Fruit fly (Drosophila melanogaster) whole organism, pupa: Measurements from ENCODE around the gene Prosalpha3T.

ENCODE experiments used
- CG14655 ChIP-seq: fragments of 200-800 bp; sonication (Bioruptor generic); optimal IDR thresholded peaks from 3 replicates; lab custom pipeline; 2017; ENCODE audit warnings: mild to moderate bottlenecking, missing biosample characterization, missing genetic modification reagents, missing genetic modification characterization
- CG9948 ChIP-seq: fragments of 200-800 bp; sonication (Bioruptor generic); optimal IDR thresholded peaks from 2 replicates; lab custom pipeline; 2018; ENCODE audit warnings: missing biosample characterization, mild to moderate bottlenecking, missing genetic modification characterization, moderate library complexity
- D1 ChIP-seq: fragments of 200-800 bp; sonication (Bioruptor generic); optimal IDR thresholded peaks from 2 replicates; lab custom pipeline; 2018; ENCODE audit warnings: missing biosample characterization, mild to moderate bottlenecking, missing genetic modification characterization, moderate library complexity
- EcR ChIP-seq: fragments of 200-800 bp; sonication (Bioruptor generic); optimal IDR thresholded peaks from 3 replicates; lab custom pipeline; 2019; ENCODE audit warnings: missing biosample characterization, missing genetic modification characterization, mild to moderate bottlenecking, moderate library complexity, missing genetic modification reagents
- Ets98B ChIP-seq: fragments of 200-800 bp; sonication (Bioruptor generic); IDR thresholded peaks from 2 replicates; pipeline ENCODE4 v1.3.6; 2022; ENCODE audit warnings: missing biosample characterization, missing genetic modification characterization

DNA sequence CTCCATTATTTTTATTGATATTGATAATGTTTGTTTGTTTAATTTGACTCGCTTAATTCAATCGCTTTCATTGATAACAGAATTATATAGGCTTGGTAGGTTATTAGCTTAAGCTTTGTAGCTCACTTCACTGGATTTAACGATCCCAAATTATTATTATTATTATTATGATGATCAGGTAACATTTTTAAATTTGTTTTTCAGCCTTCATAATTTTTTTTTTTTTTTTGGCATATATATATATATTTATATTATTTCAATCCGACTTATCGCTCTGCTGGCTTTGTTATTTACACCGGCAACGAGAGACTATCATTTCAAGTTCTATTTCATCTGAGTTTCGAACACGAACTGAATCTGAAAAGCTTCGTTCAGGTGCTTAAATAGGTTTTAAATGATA is 22.1 kb downstream of the Prosalpha3T start, which contains the start of gene CG15553:
- TF ChIP-seq D1 (tag; lab: Kevin White, UChicago) (no peak), EcR (GFP tag; lab: Kevin White, UChicago) (no peak), CG9948 (tag; lab: Kevin White, UChicago) (no peak), Ets98B (GFP tag; lab: Robert Waterston, UW) (no peak), CG14655 (no peak)
